Worm (Caenorhabditis elegans): ENCODE data around the gene fkh-9.
A peak's percentile ranks its signal among the peaks of the same experiment; 100 is the strongest.

Gene fkh-9

ce11 chrX:3772405-3772804 lies 54.4 kb downstream of the fkh-9 start, which contains the start of gene F47B7.2 (continued):
- TF ChIP-seq crh-2 (tag; optimal IDR thresholded peaks at IDR 0.05) (peak; percentile 17), elt-3 (tag; optimal IDR thresholded peaks at IDR 0.05) (no peak), aly-2 (tag; optimal IDR thresholded peaks at IDR 0.05) (no peak), alr-1 (tag; optimal IDR thresholded peaks at IDR 0.05) (no peak), ztf-1 (GFP tag; conservative IDR thresholded peaks at IDR 0.05) (no peak), ama-1 (optimal IDR thresholded peaks at IDR 0.05) (no peak), nhr-77 (tag; optimal IDR thresholded peaks at IDR 0.05) (no peak)

DNA sequence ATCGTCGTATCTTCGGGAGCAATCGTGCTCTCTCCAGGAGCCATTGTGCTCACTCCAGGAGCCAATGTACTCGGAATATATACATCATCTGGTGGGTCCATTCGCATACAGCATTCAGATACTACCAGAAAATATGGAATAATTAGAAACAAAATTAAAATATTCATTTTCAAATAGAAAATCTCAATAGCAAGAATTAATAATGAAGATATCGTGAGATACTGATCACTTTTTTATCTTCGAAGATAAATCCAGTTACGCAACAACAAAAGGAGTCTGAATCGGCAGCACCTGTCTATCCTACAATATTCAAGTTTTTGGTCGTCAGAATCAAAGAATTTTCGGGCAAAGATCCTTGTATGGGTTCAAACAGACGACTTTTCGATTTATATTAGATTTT lies 58.0 kb downstream of the fkh-9 start, which contains the start of gene F47B7.5:
F47B7.5 (minus strand) TSS at position 101 of the 400 bp plus-strand sequence.
- no peak for TF ChIP-seq blmp-1 (tag; optimal IDR thresholded peaks at IDR 0.05; ENCODE audit: insufficient read depth)
- TF ChIP-seq ztf-4 (tag; optimal IDR thresholded peaks at IDR 0.05), result no peak
- TF ChIP-seq nhr-237 (tag; optimal IDR thresholded peaks at IDR 0.05), result no peak
- TF ChIP-seq aly-2 (tag; optimal IDR thresholded peaks at IDR 0.05), result no peak
- no peak for TF ChIP-seq mbf-1 (tag; optimal IDR thresholded peaks at IDR 0.05)
- no peak for TF ChIP-seq egl-27 (tag; optimal IDR thresholded peaks at IDR 0.05)
- TF ChIP-seq lin-13 (GFP tag; optimal IDR thresholded peaks at IDR 0.05), result no peak
- no peak for TF ChIP-seq unc-55 (GFP tag; optimal IDR thresholded peaks at IDR 0.05)
- no peak for TF ChIP-seq nhr-10 (tag; optimal IDR thresholded peaks at IDR 0.05)
- no peak for TF ChIP-seq snpc-4 (tag; optimal IDR thresholded peaks at IDR 0.05)
- TF ChIP-seq elt-1 (tag; optimal IDR thresholded peaks at IDR 0.05), result no peak
- no peak for TF ChIP-seq elt-3 (tag; optimal IDR thresholded peaks at IDR 0.05)
- no peak for TF ChIP-seq alr-1 (tag; optimal IDR thresholded peaks at IDR 0.05)
- TF ChIP-seq sma-3 (GFP tag; optimal IDR thresholded peaks at IDR 0.05), result no peak
- no peak for TF ChIP-seq nhr-23 (tag; optimal IDR thresholded peaks at IDR 0.05)
- no peak for TF ChIP-seq unc-62 (GFP tag; optimal IDR thresholded peaks at IDR 0.05)
- no peak for TF ChIP-seq mdl-1 (tag; optimal IDR thresholded peaks at IDR 0.05)
- TF ChIP-seq gmeb-1 (tag; optimal IDR thresholded peaks at IDR 0.05), result no peak
